Worm (Caenorhabditis elegans): ENCODE data around the gene srd-51.
A peak's percentile ranks its signal among the peaks of the same experiment; 100 is the strongest.

The srd-51 gene

ce11 chrX:13442446-13442845 is 42.3 kb downstream of the srd-51 start (continued):
- TF ChIP-seq dmd-6 (GFP tag; IDR thresholded peaks at IDR 0.05) (peak; percentile 65), D1046.2 (GFP tag; IDR thresholded peaks at IDR 0.05) (0 out of 2 replicates have a peak, but pooled peaks have one; percentile 69), tag-97 (GFP tag; IDR thresholded peaks at IDR 0.05) (no peak), madf-5 (GFP tag; IDR thresholded peaks at IDR 0.05) (0 out of 4 replicates have a peak, but pooled peaks of 1 of the 2 experiments have one; percentile 39), mep-1 (tag; optimal IDR thresholded peaks at IDR 0.05) (no peak), nhr-11 (tag; optimal IDR thresholded peaks at IDR 0.05) (no peak), hlh-30 (tag; optimal IDR thresholded peaks at IDR 0.05; ENCODE audit: insufficient read depth) (peak; percentile 70), lin-1 (GFP tag; IDR thresholded peaks at IDR 0.05) (no peak), F10B5.3 (tag; optimal IDR thresholded peaks at IDR 0.05) (no peak), tra-1 (GFP tag; IDR thresholded peaks at IDR 0.05) (0 out of 2 replicates have a peak, but pooled peaks have one; percentile 18), cey-2 (tag; optimal IDR thresholded peaks at IDR 0.05; ENCODE audit: borderline replicate concordance, insufficient read depth) (no peak), zag-1 (tag; optimal IDR thresholded peaks at IDR 0.05) (no peak), Y75B8A.6 (GFP tag; IDR thresholded peaks at IDR 0.05) (no peak), duxl-1 (tag; optimal IDR thresholded peaks at IDR 0.05; ENCODE audit: poor library complexity) (no peak), zfp-2 (tag; optimal IDR thresholded peaks at IDR 0.05) (no peak), fos-1 (tag; optimal IDR thresholded peaks at IDR 0.05) (no peak), lin-15B (tag; optimal IDR thresholded peaks at IDR 0.05) (no peak), zfp-3 (GFP tag; conservative IDR thresholded peaks at IDR 0.05) (peak; percentile 37; the same call in 1 of the 2 replicates), zip-2 (tag; optimal IDR thresholded peaks at IDR 0.05) (peak; percentile 23), lin-29 (GFP tag; IDR thresholded peaks at IDR 0.05) (0 out of 2 replicates have a peak, but pooled peaks have one; percentile 44), jun-1 (tag; optimal IDR thresholded peaks at IDR 0.05) (peak; percentile 20), dmd-9 (GFP tag; IDR thresholded peaks at IDR 0.05) (no peak), unc-39 (tag; optimal IDR thresholded peaks at IDR 0.05) (no peak), vab-7 (GFP tag; IDR thresholded peaks at IDR 0.05) (peak; percentile 77), daf-16 (GFP tag; optimal IDR thresholded peaks at IDR 0.05) (peak; percentile 0 to 37), daf-16 (tag; optimal IDR thresholded peaks at IDR 0.05) (peak; percentile 52), hif-1 (tag; optimal IDR thresholded peaks at IDR 0.05) (no peak), set-16 (GFP tag; IDR thresholded peaks at IDR 0.05) (no peak), lin-39 (tag; optimal IDR thresholded peaks at IDR 0.05) (no peak), gei-8 (GFP tag; optimal IDR thresholded peaks at IDR 0.05) (no peak), ceh-20 (GFP tag; IDR thresholded peaks at IDR 0.05) (peak; percentile 62; the same call in 1 of the 2 replicates), hlh-11 (tag; optimal IDR thresholded peaks at IDR 0.05) (peak; percentile 47), spr-3 (GFP tag; optimal IDR thresholded peaks at IDR 0.05) (no peak), unc-130 (GFP tag; optimal IDR thresholded peaks at IDR 0.05) (no peak), ama-1 (optimal IDR thresholded peaks at IDR 0.05) (no peak), snpc-1.2 (GFP tag; IDR thresholded peaks at IDR 0.05) (peak; percentile 81), nhr-6 (tag; optimal IDR thresholded peaks at IDR 0.05) (peak; percentile 16), nhr-28 (tag; optimal IDR thresholded peaks at IDR 0.05) (no peak), lin-38 (GFP tag; IDR thresholded peaks at IDR 0.05) (peak; percentile 56; the same call in 1 of the 2 replicates), lim-7 (GFP tag; IDR thresholded peaks at IDR 0.05) (peak; percentile 63), T26A8.4 (GFP tag; IDR thresholded peaks at IDR 0.05) (peak; percentile 74), daf-12 (tag; optimal IDR thresholded peaks at IDR 0.05) (no peak), nhr-25 (tag; optimal IDR thresholded peaks at IDR 0.05; ENCODE audit: borderline replicate concordance, insufficient read depth) (no peak), fkh-10 (GFP tag; optimal IDR thresholded peaks at IDR 0.05) (peak; percentile 32), F44E2.7 (GFP tag; IDR thresholded peaks at IDR 0.05) (no peak), daf-8 (GFP tag; IDR thresholded peaks at IDR 0.05) (no peak), ceh-44 (GFP tag; IDR thresholded peaks at IDR 0.05) (0 out of 2 replicates have a peak, but pooled peaks have one; percentile 40), nhr-102 (tag; optimal IDR thresholded peaks at IDR 0.05) (peak; percentile 56), nhr-10 (tag; optimal IDR thresholded peaks at IDR 0.05) (no peak), saeg-2 (GFP tag; IDR thresholded peaks at IDR 0.05) (no peak), skn-1 (tag; optimal IDR thresholded peaks at IDR 0.05) (no peak)

Data from whole organism, L4 larva.